Worm (Caenorhabditis elegans) whole organism, young adult: ENCODE measurements around the gene irld-21.

Source experiments
- B0261.1 ChIP-seq: sonication (generic microtip); optimal IDR thresholded peaks from 2 replicates; lab custom pipeline; 2016; ENCODE audit warnings: mild to moderate bottlenecking, missing genetic modification characterization, moderate library complexity, missing compliant biosample characterization
- D2030.7 ChIP-seq: fragments of 200-800 bp; sonication (Bioruptor generic); IDR thresholded peaks from 2 replicates; pipeline ENCODE4 v1.3.6; 2022; ENCODE audit warnings: missing genetic modification reagents, missing genetic modification characterization, missing compliant biosample characterization
- F10E7.11 ChIP-seq: sonication (generic microtip); optimal IDR thresholded peaks from 2 replicates; lab custom pipeline; 2017; ENCODE audit warnings: mild to moderate bottlenecking, missing genetic modification characterization, moderate library complexity, missing compliant biosample characterization
- F22D6.2 ChIP-seq: sonication (generic microtip); optimal IDR thresholded peaks from 2 replicates; lab custom pipeline; 2016; ENCODE audit warnings: mild to moderate bottlenecking, missing genetic modification characterization, missing compliant biosample characterization
- T26A5.8 ChIP-seq: sonication (generic microtip); optimal IDR thresholded peaks from 2 replicates; lab custom pipeline; 2016; ENCODE audit warnings: missing genetic modification characterization, missing compliant biosample characterization
- Y56A3A.18 ChIP-seq: fragments of 200-800 bp; sonication (Bioruptor generic); IDR thresholded peaks from 2 replicates; pipeline ENCODE4 v1.3.6; 2022; ENCODE audit warnings: missing genetic modification reagents, missing genetic modification characterization, missing compliant biosample characterization
- Y95B8A.8 ChIP-seq: fragments of 200-800 bp; sonication (Bioruptor generic); IDR thresholded peaks from 2 replicates; pipeline ENCODE4 v1.3.6; 2022; ENCODE audit warnings: missing genetic modification reagents, missing genetic modification characterization, missing compliant biosample characterization
- akir-1 ChIP-seq: fragments of 200-800 bp; sonication (Bioruptor generic); optimal IDR thresholded peaks from 2 replicates; lab custom pipeline; 2018; ENCODE audit warnings: mild to moderate bottlenecking, missing genetic modification characterization, moderate library complexity, missing compliant biosample characterization
- athp-1 ChIP-seq: sonication (generic microtip); optimal IDR thresholded peaks from 2 replicates; lab custom pipeline; 2017; ENCODE audit warnings: mild to moderate bottlenecking, missing genetic modification characterization, missing compliant biosample characterization
- attf-3 ChIP-seq: fragments of 200-800 bp; sonication (Bioruptor generic); conservative IDR thresholded peaks from 2 replicates; pipeline ENCODE4 v1.3.6; 2022; ENCODE audit warnings: missing genetic modification reagents, missing genetic modification characterization, missing compliant biosample characterization
- cebp-1 ChIP-seq, 2 experiments: fragments of 200-800 bp in 1 of 2; sonication (Bioruptor generic) in 1 of 2; sonication (generic microtip) in 1 of 2; IDR thresholded peaks in 1 of 2; optimal IDR thresholded peaks in 1 of 2; 2 replicates each; pipeline versions ENCODE4 v1.3.6 to Lab custom; 2017 to 2022; ENCODE audit warnings: missing compliant biosample characterization in 2 of 2, missing genetic modification characterization in 2 of 2, mild to moderate bottlenecking in 1 of 2, missing genetic modification reagents in 1 of 2, moderate library complexity in 1 of 2
- ceh-79 ChIP-seq: sonication (generic microtip); optimal IDR thresholded peaks from 2 replicates; lab custom pipeline; 2017; ENCODE audit warnings: mild to moderate bottlenecking, missing genetic modification characterization, missing compliant biosample characterization
- hlh-26 ChIP-seq: fragments of 200-800 bp; sonication (Bioruptor generic); conservative IDR thresholded peaks from 2 replicates; pipeline ENCODE4 v1.3.6; 2022; ENCODE audit warnings: missing genetic modification reagents, missing genetic modification characterization, missing compliant biosample characterization
- hmg-1.2 ChIP-seq: fragments of 200-800 bp; sonication (Bioruptor generic); IDR thresholded peaks from 2 replicates; pipeline ENCODE4 v1.3.6; 2022; ENCODE audit warnings: missing genetic modification reagents, missing genetic modification characterization, missing compliant biosample characterization
- let-526 ChIP-seq: fragments of 200-800 bp; sonication (Bioruptor generic); IDR thresholded peaks from 2 replicates; pipeline ENCODE4 v1.3.6; 2022; ENCODE audit warnings: missing genetic modification reagents, missing genetic modification characterization, missing compliant biosample characterization
- let-607 ChIP-seq, 2 experiments: fragments of 200-800 bp in 1 of 2; sonication (Bioruptor generic) in 1 of 2; sonication (generic microtip) in 1 of 2; optimal IDR thresholded peaks; 2 replicates each; lab custom pipeline; 2016 to 2018; ENCODE audit warnings: mild to moderate bottlenecking in 2 of 2, missing compliant biosample characterization in 2 of 2, missing genetic modification characterization in 2 of 2, moderate library complexity in 2 of 2, missing genotype in 1 of 2
- lin-26 ChIP-seq: fragments of 200-800 bp; sonication (Bioruptor generic); IDR thresholded peaks from 2 replicates; pipeline ENCODE4 v1.3.6; 2022; ENCODE audit warnings: missing genetic modification reagents, missing genetic modification characterization, missing compliant biosample characterization
- lin-40 ChIP-seq: sonication (generic microtip); optimal IDR thresholded peaks from 2 replicates; lab custom pipeline; 2016; ENCODE audit warnings: missing genetic modification characterization, mild to moderate bottlenecking, missing compliant biosample characterization, missing genotype, missing genetic modification reagents
- lir-1 ChIP-seq: fragments of 200-800 bp; sonication (Bioruptor generic); conservative IDR thresholded peaks from 2 replicates; pipeline ENCODE4 v1.3.6; 2022; ENCODE audit warnings: missing genetic modification reagents, missing genetic modification characterization, missing compliant biosample characterization
- lsl-1 ChIP-seq: fragments of 200-800 bp; sonication (Bioruptor generic); optimal IDR thresholded peaks from 2 replicates; lab custom pipeline; 2018; ENCODE audit warnings: mild to moderate bottlenecking, missing genetic modification characterization, moderate library complexity, missing compliant biosample characterization
- madf-6 ChIP-seq: fragments of 200-800 bp; sonication (Bioruptor generic); IDR thresholded peaks from 2 replicates; pipeline ENCODE4 v1.3.6; 2022; ENCODE audit warnings: missing genetic modification reagents, missing genetic modification characterization, missing compliant biosample characterization
- madf-8 ChIP-seq: fragments of 200-800 bp; sonication (Bioruptor generic); conservative IDR thresholded peaks from 2 replicates; pipeline ENCODE4 v1.3.6; 2022; ENCODE audit warnings: missing genetic modification reagents, missing genetic modification characterization, missing compliant biosample characterization
- nfyb-1 ChIP-seq: fragments of 200-800 bp; sonication (Bioruptor generic); IDR thresholded peaks from 2 replicates; pipeline ENCODE4 v1.3.6; 2022; ENCODE audit warnings: missing genetic modification reagents, missing genetic modification characterization, missing compliant biosample characterization
- nhr-179 ChIP-seq: sonication (generic microtip); optimal IDR thresholded peaks from 2 replicates; lab custom pipeline; 2016; ENCODE audit warnings: mild to moderate bottlenecking, missing genetic modification characterization, missing compliant biosample characterization
- nhr-27 ChIP-seq: fragments of 200-800 bp; sonication (Bioruptor generic); optimal IDR thresholded peaks from 2 replicates; lab custom pipeline; 2018; ENCODE audit warnings: mild to moderate bottlenecking, missing genetic modification characterization, moderate library complexity, missing compliant biosample characterization
- nhr-90 ChIP-seq: sonication (generic microtip); optimal IDR thresholded peaks from 2 replicates; lab custom pipeline; 2016; ENCODE audit warnings: missing genotype, mild to moderate bottlenecking, missing genetic modification characterization, missing compliant biosample characterization
- pha-4 ChIP-seq: fragments of 150-350 bp; sonication (generic microtip); optimal IDR thresholded peaks from 2 replicates; lab custom pipeline; 2014; ENCODE audit warnings: missing biosample characterization, missing genetic modification reagents, missing genetic modification characterization
- sea-2 ChIP-seq: fragments of 200-800 bp; sonication (Bioruptor generic); IDR thresholded peaks from 2 replicates; pipeline ENCODE4 v1.3.6; 2022; ENCODE audit warnings: missing genetic modification characterization, missing compliant biosample characterization
- snpc-1.1 ChIP-seq: sonication (generic microtip); optimal IDR thresholded peaks from 2 replicates; lab custom pipeline; 2017; ENCODE audit warnings: missing genetic modification characterization, mild to moderate bottlenecking, missing compliant biosample characterization, antibody characterized with exemption, moderate library complexity, missing genotype, missing genetic modification reagents; ENCODE audit not compliant: insufficient read depth
- snpc-3.4 ChIP-seq: sonication (generic microtip); optimal IDR thresholded peaks from 2 replicates; lab custom pipeline; 2017; ENCODE audit warnings: missing genetic modification characterization, mild to moderate bottlenecking, missing compliant biosample characterization, antibody characterized with exemption, moderate library complexity, missing genotype, missing genetic modification reagents
- snpc-4 ChIP-seq, 5 experiments: fragments of 150-350 bp in 1 of 5; sonication (generic microtip) in 4 of 5; optimal IDR thresholded peaks; 2 replicates each; lab custom pipeline; 2014 to 2018; ENCODE audit warnings: missing genetic modification characterization in 5 of 5, missing biosample characterization in 3 of 5, antibody characterized with exemption in 2 of 5, mild to moderate bottlenecking in 2 of 5, missing compliant biosample characterization in 2 of 5, missing genotype in 2 of 5, moderate library complexity in 2 of 5, missing genetic modification reagents in 1 of 5
- zfh-2 ChIP-seq: fragments of 200-800 bp; sonication (Bioruptor generic); conservative IDR thresholded peaks from 2 replicates; pipeline ENCODE4 v1.3.6; 2022; ENCODE audit warnings: missing genetic modification reagents, missing genetic modification characterization, missing compliant biosample characterization
- ztf-25 ChIP-seq: fragments of 200-800 bp; sonication (Bioruptor generic); IDR thresholded peaks from 2 replicates; pipeline ENCODE4 v1.3.6; 2022; ENCODE audit warnings: missing genetic modification reagents, missing genetic modification characterization, missing compliant biosample characterization
- ztf-28 ChIP-seq: fragments of 200-800 bp; sonication (Bioruptor generic); IDR thresholded peaks from 2 replicates; pipeline ENCODE4 v1.3.6; 2022; ENCODE audit warnings: missing genetic modification reagents, missing genetic modification characterization, missing compliant biosample characterization
- ztf-3 ChIP-seq: fragments of 200-800 bp; sonication (Bioruptor generic); optimal IDR thresholded peaks from 2 replicates; lab custom pipeline; 2018; ENCODE audit warnings: mild to moderate bottlenecking, missing genetic modification characterization, missing compliant biosample characterization
- ztf-6 ChIP-seq: fragments of 200-800 bp; sonication (Bioruptor generic); IDR thresholded peaks from 2 replicates; pipeline ENCODE4 v1.3.6; 2022; ENCODE audit warnings: missing genetic modification reagents, missing genetic modification characterization, missing compliant biosample characterization

irld-21 gene

DNA sequence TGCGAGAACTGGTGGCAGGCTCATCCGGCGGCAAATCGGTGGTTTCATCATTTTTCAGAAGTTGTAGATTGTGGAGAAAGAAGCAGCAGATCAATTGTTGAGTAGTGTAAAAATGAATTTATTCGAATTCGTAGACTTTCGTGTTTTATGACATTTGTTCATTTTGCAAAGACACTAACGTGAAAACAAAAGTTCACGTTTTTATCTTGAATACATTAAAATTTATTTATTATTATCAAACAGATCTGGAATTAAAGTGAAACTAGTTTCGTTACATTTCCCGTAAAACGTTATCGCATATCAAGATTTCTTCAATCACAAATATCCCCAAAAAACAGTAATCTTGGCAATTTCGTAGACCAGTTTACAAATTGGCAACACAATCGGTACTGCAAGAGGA is 24.8 kb upstream of the irld-21 start, which contains the start of gene T14G10.8:
Gene T14G10.8 (minus strand): TSS at position 101 of the 400 bp plus-strand sequence.
- TF ChIP-seq D2030.7 (GFP tag; lab: Robert Waterston, UW): no peak
- no peak for TF ChIP-seq akir-1 (GFP tag; lab: Kevin White, UChicago)
- no peak for TF ChIP-seq ceh-79 (tag; lab: Kevin White, UChicago)
- no peak for TF ChIP-seq ztf-28 (GFP tag; lab: Robert Waterston, UW)
- no peak for TF ChIP-seq pha-4
- no peak for TF ChIP-seq Y56A3A.18 (GFP tag; lab: Robert Waterston, UW)
- TF ChIP-seq Y95B8A.8 (GFP tag; lab: Robert Waterston, UW): no peak
- TF ChIP-seq zfh-2 (GFP tag; lab: Robert Waterston, UW): no peak
- no peak for TF ChIP-seq madf-8
- TF ChIP-seq let-607 (tag; optimal IDR thresholded peaks at IDR 0.05; lab: Kevin White, UChicago): no peak
- no peak for TF ChIP-seq sea-2 (GFP tag; lab: Robert Waterston, UW)
- no peak for TF ChIP-seq snpc-1.1 (tag; lab: Kevin White, UChicago)
- TF ChIP-seq ztf-25 (GFP tag; lab: Robert Waterston, UW): no peak
- no peak for TF ChIP-seq B0261.1 (tag; lab: Kevin White, UChicago)
- no peak for TF ChIP-seq hlh-26 (GFP tag; lab: Robert Waterston, UW)

DNA sequence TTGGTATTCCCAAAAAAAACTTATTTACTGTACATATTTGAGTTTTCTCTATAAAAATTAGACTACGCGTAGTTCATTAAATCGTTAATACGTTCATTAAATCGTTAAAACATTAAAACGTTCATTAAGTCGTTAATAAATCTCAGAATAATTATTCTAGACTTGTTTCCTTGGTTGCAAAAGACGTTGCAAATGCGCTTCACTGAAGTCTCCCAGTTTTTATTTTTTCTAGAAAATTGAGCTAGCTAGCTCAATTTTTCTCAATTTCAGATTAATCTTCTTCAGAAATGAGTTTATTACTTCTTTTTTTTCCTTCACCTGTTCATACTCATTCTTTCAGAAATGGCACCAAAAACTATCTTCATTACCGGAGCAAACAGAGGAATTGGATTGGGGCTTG is 22.8 kb upstream of the irld-21 start:
- TF ChIP-seq lin-26 (no peak), madf-8 (peak; percentile 60), lsl-1 (GFP tag; lab: Kevin White, UChicago) (no peak), madf-6 (GFP tag; lab: Robert Waterston, UW) (peak; percentile 76)
- TF ChIP-seq, all 124 proteins: peak for 2

DNA sequence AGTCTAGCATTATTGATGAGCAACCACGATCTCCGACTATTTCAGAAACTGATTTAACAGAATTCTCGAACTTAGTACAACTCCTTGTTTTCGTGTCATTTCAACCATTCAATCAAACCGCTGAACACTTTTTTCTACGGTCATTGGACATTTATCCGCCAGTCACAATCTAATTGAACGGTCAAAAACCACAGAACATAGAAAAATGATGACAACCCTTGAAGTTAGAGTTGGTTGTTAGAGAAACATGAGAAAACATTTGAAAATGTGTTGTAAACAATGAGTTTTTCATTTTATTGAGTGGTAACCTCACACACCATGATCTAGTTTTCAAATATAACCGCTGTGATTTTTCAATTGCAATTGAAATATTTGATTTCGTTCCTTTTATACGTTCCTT is 22.4 kb upstream of the irld-21 start:
- TF ChIP-seq lir-1 (GFP tag; lab: Robert Waterston, UW) (no peak), nhr-27 (tag; lab: Kevin White, UChicago) (no peak), lin-40 (tag; lab: Kevin White, UChicago) (no peak), attf-3 (GFP tag; lab: Robert Waterston, UW) (no peak)

DNA sequence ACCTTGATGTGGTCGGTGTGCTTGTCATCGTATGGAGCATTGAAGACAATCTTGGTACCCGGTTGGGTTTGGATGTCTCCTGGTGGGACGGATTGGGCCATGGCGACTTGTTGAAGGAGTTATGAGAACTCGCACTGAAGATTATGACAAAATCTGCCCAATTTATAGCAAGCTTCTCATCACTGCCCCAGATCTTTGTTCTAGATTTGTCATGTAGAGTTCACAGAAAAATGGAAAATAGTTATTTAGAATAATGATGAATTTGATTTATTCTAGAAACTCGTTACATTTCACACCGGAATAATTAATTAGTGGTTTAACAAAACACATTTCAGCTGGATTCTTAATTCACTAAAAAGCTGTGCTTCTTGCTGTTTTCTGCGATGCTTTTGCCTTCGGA is 21.5 kb upstream of the irld-21 start, which contains the start of gene msp-38:
Gene msp-38 (minus strand): TSS at position 101 of the 400 bp plus-strand sequence.
- no peak for TF ChIP-seq F22D6.2 (tag; lab: Kevin White, UChicago)
- TF ChIP-seq cebp-1 (GFP tag; IDR thresholded peaks at IDR 0.05; lab: Robert Waterston, UW): no peak
- no peak for TF ChIP-seq cebp-1 (tag; optimal IDR thresholded peaks at IDR 0.05; lab: Kevin White, UChicago)
- TF ChIP-seq snpc-4 (GFP tag; optimal IDR thresholded peaks at IDR 0.05; lab: Kevin White, UChicago): no peak
- no peak for TF ChIP-seq snpc-4 (tag; optimal IDR thresholded peaks at IDR 0.05; lab: Kevin White, UChicago)
- no peak for TF ChIP-seq let-526 (GFP tag; lab: Robert Waterston, UW)
- no peak for TF ChIP-seq athp-1 (tag; lab: Kevin White, UChicago)
- TF ChIP-seq nhr-90 (tag; lab: Kevin White, UChicago): no peak
- no peak for TF ChIP-seq snpc-3.4 (tag; lab: Kevin White, UChicago)
- no peak for TF ChIP-seq ztf-6 (GFP tag; lab: Robert Waterston, UW)
- no peak for TF ChIP-seq T26A5.8 (tag; lab: Kevin White, UChicago)
- TF ChIP-seq nfyb-1 (GFP tag; lab: Robert Waterston, UW): no peak
- no peak for TF ChIP-seq F10E7.11 (tag; lab: Kevin White, UChicago)
- no peak for TF ChIP-seq nhr-179 (tag; lab: Kevin White, UChicago)
- TF ChIP-seq ztf-3 (GFP tag; lab: Kevin White, UChicago): no peak
- no peak for TF ChIP-seq hmg-1.2 (GFP tag; lab: Robert Waterston, UW)
- TF ChIP-seq, all 124 proteins: peak for 0
